Worm (Caenorhabditis elegans) whole organism, young adult: Measurements from ENCODE around the gene chil-23.

Experiments used
- F39B2.1 ChIP-seq: fragments of 200-800 bp; sonication (Bioruptor generic); IDR thresholded peaks from 2 replicates; pipeline ENCODE4 v1.3.6; 2022; ENCODE audit warnings: missing genetic modification reagents, missing genetic modification characterization, missing compliant biosample characterization
- F55B11.4 ChIP-seq: sonication (generic microtip); optimal IDR thresholded peaks from 2 replicates; lab custom pipeline; 2016; ENCODE audit warnings: missing compliant biosample characterization, missing genetic modification characterization, borderline replicate concordance; ENCODE audit not compliant: insufficient read depth
- ceh-100 ChIP-seq: fragments of 200-800 bp; sonication (Bioruptor generic); IDR thresholded peaks from 2 replicates; pipeline ENCODE4 v1.3.6; 2022; ENCODE audit warnings: missing genetic modification reagents, missing genetic modification characterization, missing compliant biosample characterization
- chd-7 ChIP-seq: sonication (generic microtip); optimal IDR thresholded peaks from 2 replicates; lab custom pipeline; 2016; ENCODE audit warnings: mild to moderate bottlenecking, missing genetic modification characterization, moderate library complexity, missing compliant biosample characterization
- dpl-1 ChIP-seq: fragments of 150-350 bp; optimal IDR thresholded peaks from 2 replicates; lab custom pipeline; 2014; ENCODE audit warnings: missing biosample characterization, missing genetic modification reagents, missing genetic modification characterization
- efl-1 ChIP-seq: fragments of 150-350 bp; optimal IDR thresholded peaks from 2 replicates; lab custom pipeline; 2014; ENCODE audit warnings: missing biosample characterization, missing genetic modification reagents, missing genetic modification characterization
- hrde-1 ChIP-seq: sonication (generic microtip); optimal IDR thresholded peaks from 2 replicates; lab custom pipeline; 2016; ENCODE audit warnings: missing genetic modification characterization, mild to moderate bottlenecking, missing compliant biosample characterization, moderate library complexity, missing genotype, missing genetic modification reagents, borderline replicate concordance
- rcor-1 ChIP-seq: fragments of 200-800 bp; sonication (Bioruptor generic); IDR thresholded peaks from 2 replicates; pipeline ENCODE4 v1.3.6; 2022; ENCODE audit warnings: missing genetic modification reagents, missing genetic modification characterization, missing compliant biosample characterization
- unc-62 ChIP-seq: fragments of 150-350 bp; optimal IDR thresholded peaks from 2 replicates; lab custom pipeline; 2014; ENCODE audit warnings: missing biosample characterization, missing genetic modification reagents, missing genetic modification characterization
- xnd-1 ChIP-seq: sonication (generic microtip); optimal IDR thresholded peaks from 2 replicates; lab custom pipeline; 2016; ENCODE audit warnings: missing genotype, missing genetic modification reagents, missing genetic modification characterization, missing compliant biosample characterization
- ztf-6 ChIP-seq: fragments of 200-800 bp; sonication (Bioruptor generic); IDR thresholded peaks from 2 replicates; pipeline ENCODE4 v1.3.6; 2022; ENCODE audit warnings: missing genetic modification reagents, missing genetic modification characterization, missing compliant biosample characterization

ce11 chrII:9480006-9480405 is 11.6 kb upstream of the chil-23 start, which contains the start of gene T19H5.7:
- no peak for TF ChIP-seq efl-1
- TF ChIP-seq ceh-100 = no peak
- TF ChIP-seq rcor-1 (GFP tag; lab: Robert Waterston, UW) = no peak
- TF ChIP-seq chd-7 = no peak
- no peak for TF ChIP-seq ztf-6 (GFP tag; lab: Robert Waterston, UW)
- no peak for TF ChIP-seq F55B11.4 (tag; lab: Kevin White, UChicago)
- no peak for TF ChIP-seq dpl-1 (GFP tag; lab: Kevin White, UChicago)
- no peak for TF ChIP-seq xnd-1 (tag; lab: Kevin White, UChicago)
- TF ChIP-seq F39B2.1 (GFP tag; lab: Robert Waterston, UW) = no peak
- TF ChIP-seq unc-62 (GFP tag; lab: Kevin White, UChicago) = no peak
- TF ChIP-seq hrde-1 (tag; lab: Kevin White, UChicago) = no peak
